Worm (Caenorhabditis elegans): ENCODE data around the gene cyp-13A5.

Gene cyp-13A5

ce11 chrII:9757651-9758282 lies 42.4 kb downstream of the cyp-13A5 start, which contains the start of gene shk-1:
Gene shk-1, plus strand, starts transcription at chrII:9758232.
- peak; percentile 13 for TF ChIP-seq hlh-30 (tag; optimal IDR thresholded peaks at IDR 0.05; ENCODE audit: insufficient read depth)
- TF ChIP-seq ctbp-1 (GFP tag; IDR thresholded peaks at IDR 0.05), result no peak
- TF ChIP-seq lin-13 (GFP tag; optimal IDR thresholded peaks at IDR 0.05), result no peak
- TF ChIP-seq attf-4 (tag; optimal IDR thresholded peaks at IDR 0.05), result no peak
- TF ChIP-seq nhr-77 (tag; optimal IDR thresholded peaks at IDR 0.05), result no peak
- no peak for TF ChIP-seq mxl-2 (GFP tag; conservative IDR thresholded peaks at IDR 0.05)
- no peak for TF ChIP-seq ceh-62 (tag; optimal IDR thresholded peaks at IDR 0.05)
- TF ChIP-seq mdt-29 (GFP tag; IDR thresholded peaks at IDR 0.05), result no peak
- TF ChIP-seq zip-2 (tag; optimal IDR thresholded peaks at IDR 0.05), result no peak
- no peak for TF ChIP-seq zfp-2 (tag; optimal IDR thresholded peaks at IDR 0.05)
- no peak for TF ChIP-seq cey-2 (tag; optimal IDR thresholded peaks at IDR 0.05; ENCODE audit: borderline replicate concordance, insufficient read depth)
- TF ChIP-seq hlh-11 (tag; optimal IDR thresholded peaks at IDR 0.05), result peak; percentile 48
- TF ChIP-seq madf-5 (GFP tag; IDR thresholded peaks at IDR 0.05), result no peak
- peak; percentile 90 for TF ChIP-seq nhr-11 (tag; optimal IDR thresholded peaks at IDR 0.05)
- no peak for TF ChIP-seq mdl-1 (tag; optimal IDR thresholded peaks at IDR 0.05)
- TF ChIP-seq T20F7.1 (GFP tag; optimal IDR thresholded peaks at IDR 0.05), result no peak
- peak in 1 of 2 experiments; percentile 11 for TF ChIP-seq unc-62 (GFP tag; optimal IDR thresholded peaks at IDR 0.05 in 1 of 2)
- no peak for TF ChIP-seq unc-62 (tag; optimal IDR thresholded peaks at IDR 0.05)
- no peak for TF ChIP-seq tag-97 (GFP tag; IDR thresholded peaks at IDR 0.05)
- no peak for TF ChIP-seq nhr-48 (tag; optimal IDR thresholded peaks at IDR 0.05)
- no peak for TF ChIP-seq F26F4.8 (GFP tag; conservative IDR thresholded peaks at IDR 0.05)
- TF ChIP-seq fkh-10 (GFP tag; optimal IDR thresholded peaks at IDR 0.05), result no peak
- no peak for TF ChIP-seq ZK546.5 (tag; optimal IDR thresholded peaks at IDR 0.05)
- TF ChIP-seq unc-39 (tag; optimal IDR thresholded peaks at IDR 0.05), result no peak
- no peak for TF ChIP-seq mxl-3 (GFP tag; optimal IDR thresholded peaks at IDR 0.05)
- TF ChIP-seq duxl-1 (tag; optimal IDR thresholded peaks at IDR 0.05; ENCODE audit: poor library complexity), result no peak
- no peak for TF ChIP-seq lir-3 (tag; optimal IDR thresholded peaks at IDR 0.05)
- no peak for TF ChIP-seq spr-3 (GFP tag; optimal IDR thresholded peaks at IDR 0.05)
- no peak for TF ChIP-seq arid-1 (GFP tag; conservative IDR thresholded peaks at IDR 0.05)
- TF ChIP-seq zfp-3 (GFP tag; conservative IDR thresholded peaks at IDR 0.05), result no peak
- 0 out of 2 replicates have a peak, but pooled peaks have one; percentile 19 for TF ChIP-seq ZK337.2 (GFP tag; IDR thresholded peaks at IDR 0.05)
- no peak for TF ChIP-seq daf-8 (GFP tag; IDR thresholded peaks at IDR 0.05)
- no peak for TF ChIP-seq gei-8 (GFP tag; optimal IDR thresholded peaks at IDR 0.05)
- no peak for TF ChIP-seq snpc-1.2 (GFP tag; IDR thresholded peaks at IDR 0.05)
- TF ChIP-seq saeg-2 (GFP tag; IDR thresholded peaks at IDR 0.05), result no peak
- TF ChIP-seq php-3 (GFP tag; IDR thresholded peaks at IDR 0.05), result no peak
- TF ChIP-seq lin-38 (GFP tag; IDR thresholded peaks at IDR 0.05), result no peak
- TF ChIP-seq nhr-10 (tag; optimal IDR thresholded peaks at IDR 0.05), result no peak
- TF ChIP-seq jun-1 (tag; optimal IDR thresholded peaks at IDR 0.05), result no peak
- TF ChIP-seq daf-16 (GFP tag; optimal IDR thresholded peaks at IDR 0.05), result peak in 1 of 2 experiments; percentile 44
- no peak for TF ChIP-seq daf-16 (tag; optimal IDR thresholded peaks at IDR 0.05)
- TF ChIP-seq vab-7 (GFP tag; IDR thresholded peaks at IDR 0.05), result no peak
- no peak for TF ChIP-seq dve-1 (tag; optimal IDR thresholded peaks at IDR 0.05; ENCODE audit: insufficient read depth)
- no peak for TF ChIP-seq nhr-102 (tag; optimal IDR thresholded peaks at IDR 0.05)
- no peak for TF ChIP-seq egl-43 (GFP tag; IDR thresholded peaks at IDR 0.05)
- no peak for TF ChIP-seq mes-2 (tag; optimal IDR thresholded peaks at IDR 0.05; ENCODE audit: poor library complexity, severe bottlenecking)
- no peak for TF ChIP-seq nhr-28 (tag; optimal IDR thresholded peaks at IDR 0.05)
- no peak for TF ChIP-seq ztf-11 (tag; optimal IDR thresholded peaks at IDR 0.05)
- TF ChIP-seq hmg-1.1 (GFP tag; IDR thresholded peaks at IDR 0.05), result no peak
- no peak for TF ChIP-seq ces-1 (GFP tag; optimal IDR thresholded peaks at IDR 0.05)
- TF ChIP-seq lin-1 (GFP tag; IDR thresholded peaks at IDR 0.05), result no peak

Measured in whole organism, L4 larva.